Worm (Caenorhabditis elegans): ENCODE data around the gene hsp-43.
A peak's percentile ranks its signal among the peaks of the same experiment; 100 is the strongest.

hsp-43 gene

ce11 chrX:6254671-6255031 lies 19.3 kb upstream of the hsp-43 start:
- TF ChIP-seq elt-3 (tag; optimal IDR thresholded peaks at IDR 0.05) (peak in 2 of 6 experiments; percentile 29 to 62), blmp-1 (tag; optimal IDR thresholded peaks at IDR 0.05) (peak; percentile 94), C34B4.2 (tag; optimal IDR thresholded peaks at IDR 0.05) (peak; percentile 31), fkh-8 (tag; optimal IDR thresholded peaks at IDR 0.05) (no peak)

- peak; percentile 31 for TF ChIP-seq efl-3 (GFP tag; optimal IDR thresholded peaks at IDR 0.05)
- peak; percentile 54 for TF ChIP-seq skn-1 (tag; optimal IDR thresholded peaks at IDR 0.05)
- no peak for TF ChIP-seq aly-2 (tag; optimal IDR thresholded peaks at IDR 0.05)
- peak; percentile 54 for TF ChIP-seq swsn-7 (tag; optimal IDR thresholded peaks at IDR 0.05)
- TF ChIP-seq lin-35 (GFP tag; optimal IDR thresholded peaks at IDR 0.05) = peak; percentile 13 to 67
- TF ChIP-seq nhr-84 (tag; optimal IDR thresholded peaks at IDR 0.05) = no peak
- TF ChIP-seq sptf-1 (tag; optimal IDR thresholded peaks at IDR 0.05) = no peak
- no peak for TF ChIP-seq nhr-28 (tag; optimal IDR thresholded peaks at IDR 0.05)
- no peak for TF ChIP-seq ceh-8 (GFP tag; optimal IDR thresholded peaks at IDR 0.05)
- peak; percentile 35 for TF ChIP-seq hlh-17 (GFP tag; optimal IDR thresholded peaks at IDR 0.05; ENCODE audit: borderline replicate concordance)
- no peak for TF ChIP-seq pag-3 (tag; optimal IDR thresholded peaks at IDR 0.05; ENCODE audit: borderline replicate concordance, insufficient read depth)
- TF ChIP-seq ztf-4 (tag; optimal IDR thresholded peaks at IDR 0.05) = peak; percentile 63
- TF ChIP-seq blmp-1 (tag; optimal IDR thresholded peaks at IDR 0.05) = peak; percentile 90
- no peak for TF ChIP-seq pqm-1 (tag; optimal IDR thresholded peaks at IDR 0.05)
- TF ChIP-seq nhr-11 (tag; optimal IDR thresholded peaks at IDR 0.05) = no peak
- TF ChIP-seq tbx-2 (tag; optimal IDR thresholded peaks at IDR 0.05) = peak; percentile 45
- TF ChIP-seq sup-37 (GFP tag; optimal IDR thresholded peaks at IDR 0.05) = peak; percentile 14
- peak; percentile 86 for TF ChIP-seq nhr-85 (tag)
- TF ChIP-seq sox-4 (tag; optimal IDR thresholded peaks at IDR 0.05) = no peak
- TF ChIP-seq unc-130 (tag; optimal IDR thresholded peaks at IDR 0.05) = peak; percentile 85
- no peak for TF ChIP-seq Y116A8C.19 (tag; optimal IDR thresholded peaks at IDR 0.05; ENCODE audit: borderline replicate concordance)
- peak; percentile 82 for TF ChIP-seq rnt-1 (tag; optimal IDR thresholded peaks at IDR 0.05)
- no peak for TF ChIP-seq ztf-11 (tag; optimal IDR thresholded peaks at IDR 0.05)
- TF ChIP-seq elt-3 (tag; optimal IDR thresholded peaks at IDR 0.05) = peak in 1 of 6 experiments; percentile 54
- peak; percentile 54 for TF ChIP-seq xbp-1 (tag; optimal IDR thresholded peaks at IDR 0.05)
- no peak for TF ChIP-seq mab-9 (GFP tag; IDR thresholded peaks at IDR 0.05)
- TF ChIP-seq ets-5 (GFP tag; IDR thresholded peaks at IDR 0.05) = 0 out of 2 replicates have a peak, but pooled peaks have one; percentile 35
- TF ChIP-seq unc-86 (tag; optimal IDR thresholded peaks at IDR 0.05) = no peak
- TF ChIP-seq snpc-4 (tag; optimal IDR thresholded peaks at IDR 0.05) = no peak
- peak; percentile 17 for TF ChIP-seq zip-4 (GFP tag; optimal IDR thresholded peaks at IDR 0.05)
- no peak for TF ChIP-seq nhr-76 (tag; optimal IDR thresholded peaks at IDR 0.05)
- TF ChIP-seq nhr-77 (tag; optimal IDR thresholded peaks at IDR 0.05) = peak; percentile 31
- peak; percentile 57; the same call in 1 of the 2 replicates for TF ChIP-seq ceh-88 (GFP tag; IDR thresholded peaks at IDR 0.05)
- TF ChIP-seq egl-27 (tag; optimal IDR thresholded peaks at IDR 0.05) = no peak
- TF ChIP-seq ceh-90 (tag; optimal IDR thresholded peaks at IDR 0.05) = no peak
- no peak for TF ChIP-seq tlp-1 (tag; optimal IDR thresholded peaks at IDR 0.05)
- peak in 1 of 3 experiments; percentile 19 for TF ChIP-seq ceh-82 (tag; optimal IDR thresholded peaks at IDR 0.05)
- no peak for TF ChIP-seq unc-30 (tag; optimal IDR thresholded peaks at IDR 0.05)
- no peak for TF ChIP-seq hlh-4 (tag; optimal IDR thresholded peaks at IDR 0.05)
- peak; percentile 42 for TF ChIP-seq dsc-1 (tag; optimal IDR thresholded peaks at IDR 0.05)
- peak; percentile 39 for TF ChIP-seq pax-3 (tag; optimal IDR thresholded peaks at IDR 0.05)
- no peak for TF ChIP-seq lin-15B (tag; optimal IDR thresholded peaks at IDR 0.05)
- TF ChIP-seq nhr-12 (tag; optimal IDR thresholded peaks at IDR 0.05) = no peak
- peak; percentile 83 for TF ChIP-seq lin-14 (GFP tag; optimal IDR thresholded peaks at IDR 0.05)
- no peak for TF ChIP-seq ces-1 (GFP tag; optimal IDR thresholded peaks at IDR 0.05)
- no peak for TF ChIP-seq aha-1 (tag; optimal IDR thresholded peaks at IDR 0.05)
- peak; percentile 86 for TF ChIP-seq ama-1 (optimal IDR thresholded peaks at IDR 0.05)
- TF ChIP-seq F16B12.6 (tag; optimal IDR thresholded peaks at IDR 0.05) = no peak
Observed at ce11 chrX:6253899-6254670, 18.7 kb upstream of the hsp-43 start.

Measured in whole organism, L1 larva.